Worm (Caenorhabditis elegans): ENCODE data around the gene Y53F4B.17.
"Not testable (repeated sequence)": the region's sequence is repeated elsewhere in the genome, so short reads cannot be mapped to it uniquely, and the experiment has no call there.

Y53F4B.17 gene

ce11 chrII:15025599-15026164 is 32.8 kb upstream of the Y53F4B.17 start, which contains the start of gene cmtr-1 (continued):
- TF ChIP-seq mcd-1 (GFP tag; IDR thresholded peaks at IDR 0.05) (peak; percentile 95), hsf-1 (GFP tag; IDR thresholded peaks at IDR 0.05) (peak; percentile 87), unc-62 (GFP tag; optimal IDR thresholded peaks at IDR 0.05) (no peak)

ce11 chrII:15026389-15026788 is 32.1 kb upstream of the Y53F4B.17 start:
- TF ChIP-seq nfya-2 (GFP tag; IDR thresholded peaks at IDR 0.05) (no peak), tlf-1 (GFP tag; optimal IDR thresholded peaks at IDR 0.05) (no peak), egrh-3 (GFP tag; IDR thresholded peaks at IDR 0.05) (peak; percentile 62; the same call in 1 of the 2 replicates), nfya-1 (tag; optimal IDR thresholded peaks at IDR 0.05; ENCODE audit: borderline replicate concordance, insufficient read depth) (no peak), zfh-2 (GFP tag; conservative IDR thresholded peaks at IDR 0.05) (peak; percentile 79), akir-1 (GFP tag; optimal IDR thresholded peaks at IDR 0.05) (no peak), nhr-80 (tag; optimal IDR thresholded peaks at IDR 0.05) (no peak)

ce11 chrII:15037782-15038181 is 20.7 kb upstream of the Y53F4B.17 start, which contains the start of gene Y53F4B.14:
Gene Y53F4B.14, plus strand, starts transcription at chrII:15037991.
- no peak for TF ChIP-seq ztf-25 (GFP tag; IDR thresholded peaks at IDR 0.05)
- TF ChIP-seq cebp-1 (GFP tag; IDR thresholded peaks at IDR 0.05), result no peak
- TF ChIP-seq cebp-1 (tag; optimal IDR thresholded peaks at IDR 0.05), result peak; percentile 78

ce11 chrII:15039104-15039503 is 19.4 kb upstream of the Y53F4B.17 start, which contains the start of gene trip-4:
Gene trip-4, plus strand, starts transcription at chrII:15039404.
- TF ChIP-seq lin-35 (GFP tag; optimal IDR thresholded peaks at IDR 0.05), result no peak

- no peak for TF ChIP-seq cebp-1 (GFP tag; IDR thresholded peaks at IDR 0.05)
- TF ChIP-seq cebp-1 (tag; optimal IDR thresholded peaks at IDR 0.05), result no peak
- TF ChIP-seq egrh-3 (GFP tag; IDR thresholded peaks at IDR 0.05), result no peak
- TF ChIP-seq F37B4.10 (GFP tag; IDR thresholded peaks at IDR 0.05), result peak; percentile 65; the same call in 1 of the 2 replicates
- no peak for TF ChIP-seq lin-35 (GFP tag; optimal IDR thresholded peaks at IDR 0.05)
- TF ChIP-seq nhr-179 (tag; optimal IDR thresholded peaks at IDR 0.05), result no peak
- no peak for TF ChIP-seq F49E8.2 (tag; optimal IDR thresholded peaks at IDR 0.05; ENCODE audit: insufficient read depth)
- no peak for TF ChIP-seq egl-18 (GFP tag; IDR thresholded peaks at IDR 0.05)
Observed at ce11 chrII:15042310-15042709, 16.1 kb upstream of the Y53F4B.17 start.

ce11 chrII:15042783-15043182 is 15.7 kb upstream of the Y53F4B.17 start:
- 0 out of 2 replicates have a peak, but pooled peaks have one; percentile 38 for TF ChIP-seq hmg-20 (GFP tag; IDR thresholded peaks at IDR 0.05)
- TF ChIP-seq K11D2.4 (GFP tag; IDR thresholded peaks at IDR 0.05), result peak; percentile 55
- not testable (repeated sequence) for TF ChIP-seq cebp-1 (GFP tag; IDR thresholded peaks at IDR 0.05); snpc-4 (GFP tag; optimal IDR thresholded peaks at IDR 0.05)
- peak; percentile 35 for TF ChIP-seq cebp-1 (tag; optimal IDR thresholded peaks at IDR 0.05)
- peak; percentile 89 for TF ChIP-seq nfyb-1 (GFP tag; IDR thresholded peaks at IDR 0.05)
- TF ChIP-seq lin-26 (GFP tag; IDR thresholded peaks at IDR 0.05), result peak; percentile 48; the same call in 1 of the 2 replicates
- 0 out of 2 replicates have a peak, but pooled peaks have one; percentile 35 for TF ChIP-seq ekl-4 (GFP tag; IDR thresholded peaks at IDR 0.05)
- peak; percentile 62 for TF ChIP-seq zfh-2 (GFP tag; conservative IDR thresholded peaks at IDR 0.05)
- TF ChIP-seq pbrm-1 (GFP tag; IDR thresholded peaks at IDR 0.05), result peak; percentile 66; the same call in 1 of the 2 replicates
- TF ChIP-seq attf-3 (GFP tag; conservative IDR thresholded peaks at IDR 0.05), result 0 out of 2 replicates have a peak, but pooled peaks have one; percentile 14
- TF ChIP-seq mcd-1 (GFP tag; IDR thresholded peaks at IDR 0.05), result peak; percentile 54
- TF ChIP-seq snpc-4 (tag; optimal IDR thresholded peaks at IDR 0.05), result peak in 1 of 4 experiments; percentile 17
- TF ChIP-seq rcor-1 (GFP tag; IDR thresholded peaks at IDR 0.05), result peak; percentile 58; the same call in 1 of the 2 replicates
- peak; percentile 47 for TF ChIP-seq hmg-1.2 (GFP tag; IDR thresholded peaks at IDR 0.05)
- TF ChIP-seq ceh-27 (GFP tag; optimal IDR thresholded peaks at IDR 0.05), result peak; percentile 44
- peak; percentile 56; the same call in 1 of the 2 replicates for TF ChIP-seq let-526 (GFP tag; IDR thresholded peaks at IDR 0.05)

Measured in whole organism, young adult.